Fruit fly (Drosophila melanogaster): ENCODE measurements around the gene CG14626.

The CG14626 gene

DNA sequence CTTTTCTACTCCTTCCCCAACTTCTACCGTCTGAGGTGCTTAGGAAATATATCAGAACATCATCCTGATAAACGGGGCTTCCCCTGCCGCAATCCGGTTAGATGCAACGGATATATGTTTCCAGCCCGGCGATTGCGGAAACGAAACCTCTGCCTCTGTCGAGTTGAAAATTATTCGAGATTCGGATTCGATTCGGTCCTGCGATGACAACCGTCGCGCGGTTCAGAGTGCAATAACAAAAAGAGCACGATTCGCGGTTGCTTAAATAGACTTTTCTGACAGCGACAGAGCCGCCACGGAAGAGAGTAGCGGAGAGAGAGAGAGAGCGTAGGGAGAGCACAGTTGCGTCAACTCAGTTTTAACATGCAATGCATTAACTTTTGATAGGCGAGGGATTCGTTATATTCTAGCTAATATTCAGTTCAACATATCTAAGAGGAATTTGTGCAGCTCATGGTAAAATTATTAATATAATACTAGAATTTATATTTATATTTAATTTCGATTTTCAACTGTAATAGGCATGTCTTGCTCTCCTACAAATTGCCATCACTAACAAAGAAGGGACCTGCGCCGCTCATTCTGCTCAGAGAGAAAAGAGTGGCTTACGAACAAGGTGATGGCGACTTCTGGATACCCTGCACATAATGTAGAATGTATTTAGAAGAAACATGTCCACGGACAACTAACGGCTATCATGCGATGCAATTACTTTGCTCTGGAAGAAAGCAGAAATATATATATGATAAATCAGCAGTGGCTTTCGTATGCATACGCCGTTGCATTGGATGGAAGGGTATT lies 50.4 kb downstream of the CG14626 start:
- TF ChIP-seq CG12605 (GFP tag; IDR thresholded peaks at IDR 0.05), result peak; percentile 45
- TF ChIP-seq EcR (GFP tag; optimal IDR thresholded peaks at IDR 0.05), result peak; percentile 30
- peak; percentile 59 for TF ChIP-seq CG13204 (GFP tag; optimal IDR thresholded peaks at IDR 0.05)
- peak; percentile 85 for TF ChIP-seq Pif1B (GFP tag; optimal IDR thresholded peaks at IDR 0.05)
- peak; percentile 86 for TF ChIP-seq CG8159 (tag; optimal IDR thresholded peaks at IDR 0.05)
- TF ChIP-seq CG17806 (tag; optimal IDR thresholded peaks at IDR 0.05), result peak; percentile 86
- peak; percentile 81 for TF ChIP-seq CG8301 (tag; optimal IDR thresholded peaks at IDR 0.05)
- TF ChIP-seq gl (tag; optimal IDR thresholded peaks at IDR 0.05), result peak; percentile 69
- TF ChIP-seq Snoo (tag; optimal IDR thresholded peaks at IDR 0.05), result peak; percentile 80
- peak; percentile 84 for TF ChIP-seq CG14655 (GFP tag; optimal IDR thresholded peaks at IDR 0.05)
- TF ChIP-seq CG4496 (GFP tag; IDR thresholded peaks at IDR 0.05), result peak; percentile 92
- TF ChIP-seq fd96Ca (GFP tag; IDR thresholded peaks at IDR 0.05), result peak; percentile 91
- TF ChIP-seq CG9948 (tag; optimal IDR thresholded peaks at IDR 0.05), result peak; percentile 82
- peak; percentile 83 for TF ChIP-seq CG32121 (GFP tag; IDR thresholded peaks at IDR 0.05)
- peak; percentile 79; the same call in 1 of the 2 replicates for TF ChIP-seq Ets98B (GFP tag; IDR thresholded peaks at IDR 0.05)
- TF ChIP-seq CG34367 (tag; optimal IDR thresholded peaks at IDR 0.05), result peak; percentile 85
- peak; percentile 90 for TF ChIP-seq Pif1A (GFP tag; optimal IDR thresholded peaks at IDR 0.05)
- peak; percentile 67 for TF ChIP-seq rn (GFP tag; IDR thresholded peaks at IDR 0.05)
- TF ChIP-seq D1 (tag; optimal IDR thresholded peaks at IDR 0.05), result no peak
- 0 out of 2 replicates have a peak, but pooled peaks have one; percentile 14 for TF ChIP-seq CG10348 (GFP tag; IDR thresholded peaks at IDR 0.05)
- peak; percentile 83 for TF ChIP-seq CG15710 (tag; optimal IDR thresholded peaks at IDR 0.05)

DNA sequence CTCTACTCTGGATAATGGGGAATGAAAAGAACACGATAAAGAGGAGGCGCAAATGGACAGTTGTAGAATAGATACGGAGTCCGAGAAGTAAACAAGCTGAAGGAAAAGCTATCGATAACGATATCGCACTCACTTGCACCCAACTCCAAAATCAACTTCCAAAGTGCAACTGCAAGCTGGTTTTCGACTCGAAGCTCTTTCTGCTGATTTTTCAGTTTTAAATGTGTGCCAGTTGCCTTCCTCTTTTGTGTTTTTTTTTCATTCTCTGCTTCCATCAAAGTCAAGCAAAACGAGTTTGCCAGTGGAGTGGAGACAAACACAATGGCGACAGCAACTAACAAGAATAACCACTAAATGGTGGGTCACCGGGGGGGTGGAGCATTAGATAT lies 51.0 kb downstream of the CG14626 start:
- TF ChIP-seq CG10348 (GFP tag; IDR thresholded peaks at IDR 0.05), result no peak
- no peak for TF ChIP-seq EcR (GFP tag; optimal IDR thresholded peaks at IDR 0.05)
- no peak for TF ChIP-seq D1 (tag; optimal IDR thresholded peaks at IDR 0.05)
- no peak for TF ChIP-seq CG8301 (tag; optimal IDR thresholded peaks at IDR 0.05)
- no peak for TF ChIP-seq CG8159 (tag; optimal IDR thresholded peaks at IDR 0.05)
- no peak for TF ChIP-seq fd96Ca (GFP tag; IDR thresholded peaks at IDR 0.05)
- TF ChIP-seq rn (GFP tag; IDR thresholded peaks at IDR 0.05), result no peak
- no peak for TF ChIP-seq CG14655 (GFP tag; optimal IDR thresholded peaks at IDR 0.05)
- no peak for TF ChIP-seq CG17806 (tag; optimal IDR thresholded peaks at IDR 0.05)
- no peak for TF ChIP-seq CG34367 (tag; optimal IDR thresholded peaks at IDR 0.05)
- TF ChIP-seq gl (tag; optimal IDR thresholded peaks at IDR 0.05), result no peak
- no peak for TF ChIP-seq Pif1B (GFP tag; optimal IDR thresholded peaks at IDR 0.05)

DNA sequence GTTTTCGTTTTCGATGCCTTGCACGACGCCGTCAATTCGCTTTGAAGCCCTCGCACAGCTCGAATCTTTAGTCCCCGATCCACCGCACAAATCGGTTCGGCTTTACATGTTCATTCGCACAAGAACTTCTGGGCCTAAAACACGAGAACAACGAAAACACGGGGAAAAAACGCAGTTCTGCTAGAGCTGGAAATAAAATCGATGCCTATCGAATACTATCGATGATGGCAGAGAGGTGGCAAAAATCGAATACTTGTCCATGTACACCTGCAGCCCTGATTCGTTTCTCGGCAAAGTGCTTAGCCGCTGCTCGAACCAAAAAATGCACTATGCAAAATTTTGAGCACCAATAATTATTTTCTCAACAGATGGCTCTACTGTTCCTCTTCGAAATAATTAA lies 51.9 kb downstream of the CG14626 start, which contains the start of gene CG3638:
Gene CG3638, minus strand, starts transcription at position 210 of the 400 bp plus-strand sequence.
- TF ChIP-seq CG4496 (GFP tag; IDR thresholded peaks at IDR 0.05), result peak; percentile 25; the same call in 2 of the 3 replicates
- TF ChIP-seq Ets98B (GFP tag; IDR thresholded peaks at IDR 0.05), result no peak

All from whole organism, pupa.